Worm (Caenorhabditis elegans) whole organism, mixed stage, embryonic: ENCODE data around the gene C27B7.6.

Experiments
- pha-4 ChIP-seq: fragments of 150-350 bp; optimal IDR thresholded peaks from 2 replicates; lab custom pipeline; 2018; ENCODE audit warnings: missing biosample characterization, missing genetic modification reagents, missing genetic modification characterization
- unc-39 ChIP-seq: fragments of 150-350 bp; optimal IDR thresholded peaks from 2 replicates; lab custom pipeline; 2014; ENCODE audit warnings: missing biosample characterization, missing genetic modification characterization

ce11 chrIV:8914187-8914586, 8.0 kb upstream of the C27B7.6 start:
- TF ChIP-seq unc-39 (tag; lab: Kevin White, UChicago), result no peak
- no peak for TF ChIP-seq pha-4 (tag; lab: Kevin White, UChicago)
